Worm (Caenorhabditis elegans) whole organism, L1 larva: Measurements from ENCODE around the gene apb-1.

Experiments used
- C16A3.4 ChIP-seq: fragments of 150-350 bp; optimal IDR thresholded peaks from 2 replicates; lab custom pipeline; 2014; ENCODE audit warnings: missing biosample characterization, missing genetic modification characterization
- aly-2 ChIP-seq: fragments of 150-350 bp; optimal IDR thresholded peaks from 2 replicates; lab custom pipeline; 2014; ENCODE audit warnings: missing biosample characterization, missing genetic modification characterization
- ceh-8 ChIP-seq: fragments of 200-800 bp; sonication (Bioruptor generic); optimal IDR thresholded peaks from 2 replicates; lab custom pipeline; 2018; ENCODE audit warnings: mild to moderate bottlenecking, missing genetic modification characterization, moderate library complexity, missing compliant biosample characterization
- ces-1 ChIP-seq: fragments of 150-350 bp; optimal IDR thresholded peaks from 2 replicates; lab custom pipeline; 2014; ENCODE audit warnings: missing biosample characterization, missing genetic modification reagents, missing genetic modification characterization
- dsc-1 ChIP-seq: sonication (generic microtip); optimal IDR thresholded peaks from 2 replicates; lab custom pipeline; 2016; ENCODE audit warnings: mild to moderate bottlenecking, missing genetic modification characterization, missing compliant biosample characterization
- egl-27 ChIP-seq, 2 experiments: fragments of 150-350 bp in 1 of 2; sonication (generic microtip); optimal IDR thresholded peaks; 3 replicates each; lab custom pipeline; 2017 to 2018; ENCODE audit warnings: missing biosample characterization in 2 of 2, missing genetic modification characterization in 2 of 2, missing genetic modification reagents in 2 of 2
- lin-39 ChIP-seq: fragments of 150-350 bp; optimal IDR thresholded peaks from 2 replicates; lab custom pipeline; 2014; ENCODE audit warnings: missing biosample characterization, missing genetic modification reagents, missing genetic modification characterization
- mef-2 ChIP-seq: fragments of 150-350 bp; optimal IDR thresholded peaks from 2 replicates; lab custom pipeline; 2014; ENCODE audit warnings: missing biosample characterization, missing genetic modification characterization
- mep-1 ChIP-seq: fragments of 150-350 bp; optimal IDR thresholded peaks from 2 replicates; lab custom pipeline; 2014; ENCODE audit warnings: missing biosample characterization, missing genetic modification characterization
- nhr-20 ChIP-seq: sonication (generic microtip); optimal IDR thresholded peaks from 2 replicates; lab custom pipeline; 2016; ENCODE audit warnings: mild to moderate bottlenecking, missing genetic modification characterization, missing compliant biosample characterization
- rnt-1 ChIP-seq: sonication (generic microtip); optimal IDR thresholded peaks from 2 replicates; lab custom pipeline; 2016; ENCODE audit warnings: mild to moderate bottlenecking, missing genetic modification characterization, moderate library complexity, missing compliant biosample characterization
- unc-130 ChIP-seq: fragments of 150-350 bp; optimal IDR thresholded peaks from 2 replicates; lab custom pipeline; 2017; ENCODE audit warnings: missing biosample characterization, missing genetic modification characterization, inconsistent platforms
- ztf-11 ChIP-seq, 2 experiments: sonication (generic microtip); optimal IDR thresholded peaks; 2 replicates each; lab custom pipeline; 2016 to 2017; ENCODE audit warnings: missing genetic modification characterization in 2 of 2, missing biosample characterization in 1 of 2, missing compliant biosample characterization in 1 of 2

ce11 chrIII:2619559-2619958 is 22.7 kb upstream of the apb-1 start, which contains the start of gene ppfr-4:
- TF ChIP-seq unc-130 (tag; lab: Kevin White, UChicago) (no peak), rnt-1 (tag; lab: Kevin White, UChicago) (no peak), mep-1 (tag; lab: Kevin White, UChicago) (no peak), dsc-1 (tag; lab: Kevin White, UChicago) (peak; percentile 15), nhr-20 (tag; lab: Kevin White, UChicago) (no peak), lin-39 (tag; lab: Kevin White, UChicago) (peak; percentile 26), mef-2 (tag; lab: Kevin White, UChicago) (no peak), aly-2 (tag; lab: Kevin White, UChicago) (no peak), ceh-8 (GFP tag; lab: Kevin White, UChicago) (no peak), ztf-11 (tag; optimal IDR thresholded peaks at IDR 0.05; lab: Kevin White, UChicago) (no peak), egl-27 (tag; optimal IDR thresholded peaks at IDR 0.05; lab: Kevin White, UChicago) (no peak), ces-1 (no peak), C16A3.4 (tag; lab: Kevin White, UChicago) (peak; percentile 15)
